Worm (Caenorhabditis elegans) whole organism, mixed stage, embryonic: ENCODE measurements around the gene F09B12.3.

ENCODE experiments used
- ceh-43 ChIP-seq: fragments of 200-800 bp; sonication (Bioruptor generic); optimal IDR thresholded peaks from 2 replicates; lab custom pipeline; 2018; ENCODE audit warnings: mild to moderate bottlenecking, missing genetic modification characterization, moderate library complexity, missing compliant biosample characterization
- ceh-83 ChIP-seq: fragments of 200-800 bp; sonication (Bioruptor generic); optimal IDR thresholded peaks from 2 replicates; lab custom pipeline; 2018; ENCODE audit warnings: mild to moderate bottlenecking, missing genetic modification characterization, missing compliant biosample characterization
- ces-1 ChIP-seq: fragments of 150-350 bp; optimal IDR thresholded peaks from 2 replicates; lab custom pipeline; 2014; ENCODE audit warnings: missing biosample characterization, missing genetic modification reagents, missing genetic modification characterization
- cnd-1 ChIP-seq: fragments of 200-800 bp; sonication (Bioruptor generic); optimal IDR thresholded peaks from 2 replicates; lab custom pipeline; 2018; ENCODE audit warnings: mild to moderate bottlenecking, missing genetic modification characterization, missing compliant biosample characterization
- lsy-2 ChIP-seq: fragments of 150-350 bp; optimal IDR thresholded peaks from 2 replicates; lab custom pipeline; 2014; ENCODE audit warnings: missing biosample characterization, missing genetic modification characterization
- mab-5 ChIP-seq: fragments of 150-350 bp; optimal IDR thresholded peaks from 2 replicates; lab custom pipeline; 2014; ENCODE audit warnings: missing biosample characterization, missing genetic modification characterization
- nhr-237 ChIP-seq: fragments of 150-350 bp; optimal IDR thresholded peaks from 2 replicates; lab custom pipeline; 2014; ENCODE audit warnings: missing biosample characterization, missing genetic modification characterization
- pha-4 ChIP-seq: fragments of 150-350 bp; optimal IDR thresholded peaks from 2 replicates; lab custom pipeline; 2018; ENCODE audit warnings: missing biosample characterization, missing genetic modification reagents, missing genetic modification characterization
- sem-2 ChIP-seq: fragments of 200-800 bp; sonication (Bioruptor generic); optimal IDR thresholded peaks from 2 replicates; lab custom pipeline; 2018; ENCODE audit warnings: mild to moderate bottlenecking, missing genetic modification characterization, missing compliant biosample characterization
- snpc-4 ChIP-seq: fragments of 150-350 bp; optimal IDR thresholded peaks from 2 replicates; lab custom pipeline; 2014; ENCODE audit warnings: missing biosample characterization, missing genetic modification characterization
- unc-39 ChIP-seq: fragments of 150-350 bp; optimal IDR thresholded peaks from 2 replicates; lab custom pipeline; 2014; ENCODE audit warnings: missing biosample characterization, missing genetic modification characterization
- unc-62 ChIP-seq: fragments of 150-350 bp; optimal IDR thresholded peaks from 2 replicates; lab custom pipeline; 2014; ENCODE audit warnings: missing biosample characterization, missing genetic modification reagents, missing genetic modification characterization
- zip-8 ChIP-seq: fragments of 150-350 bp; optimal IDR thresholded peaks from 2 replicates; lab custom pipeline; 2014; ENCODE audit warnings: missing biosample characterization, missing genetic modification characterization
- ztf-11 ChIP-seq: fragments of 150-350 bp; optimal IDR thresholded peaks from 2 replicates; lab custom pipeline; 2014; ENCODE audit warnings: missing biosample characterization, missing genetic modification characterization

DNA sequence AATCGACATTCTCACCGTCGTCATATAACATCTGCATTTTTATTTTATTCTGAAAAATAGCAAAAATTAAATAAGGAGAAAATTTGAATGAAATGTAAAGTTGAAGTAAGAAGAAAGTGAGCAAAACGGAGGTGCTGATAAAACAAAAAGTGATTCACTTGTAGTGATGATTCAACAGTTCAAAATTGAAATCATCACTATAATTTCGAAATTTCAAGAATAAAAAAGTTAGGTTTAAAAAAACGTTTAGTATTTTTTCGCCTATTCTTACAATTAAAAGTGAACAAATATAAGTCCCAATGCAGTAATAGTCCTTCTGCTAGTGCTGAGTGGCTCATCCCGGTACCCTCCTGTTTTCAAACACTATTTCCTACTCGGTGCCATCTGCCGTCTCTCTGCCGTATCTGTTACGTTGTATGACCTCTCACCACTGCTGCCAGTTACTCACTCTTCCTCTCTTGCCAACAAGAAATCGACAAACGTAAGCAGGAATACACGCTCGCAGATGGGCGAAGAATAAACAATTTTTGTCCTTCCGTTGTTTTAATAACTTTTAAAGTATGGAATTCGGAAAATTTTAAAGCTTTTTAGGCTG is 2.7 kb upstream of the F09B12.3 start, which contains the start of gene dhhc-1:
- TF ChIP-seq sem-2 (GFP tag; lab: Kevin White, UChicago) (no peak), pha-4 (tag; lab: Kevin White, UChicago) (no peak), ceh-43 (GFP tag; lab: Kevin White, UChicago) (no peak), zip-8 (tag; lab: Kevin White, UChicago) (no peak), mab-5 (no peak), cnd-1 (peak; percentile 84), ztf-11 (no peak), lsy-2 (no peak), unc-39 (tag; lab: Kevin White, UChicago) (no peak), snpc-4 (tag; lab: Kevin White, UChicago) (no peak), unc-62 (GFP tag; lab: Kevin White, UChicago) (peak; percentile 28), nhr-237 (tag; lab: Kevin White, UChicago) (no peak), ces-1 (peak; percentile 41), ceh-83 (GFP tag; lab: Kevin White, UChicago) (no peak)
